Worm (Caenorhabditis elegans): ENCODE results near the gene dct-16.

DNA sequence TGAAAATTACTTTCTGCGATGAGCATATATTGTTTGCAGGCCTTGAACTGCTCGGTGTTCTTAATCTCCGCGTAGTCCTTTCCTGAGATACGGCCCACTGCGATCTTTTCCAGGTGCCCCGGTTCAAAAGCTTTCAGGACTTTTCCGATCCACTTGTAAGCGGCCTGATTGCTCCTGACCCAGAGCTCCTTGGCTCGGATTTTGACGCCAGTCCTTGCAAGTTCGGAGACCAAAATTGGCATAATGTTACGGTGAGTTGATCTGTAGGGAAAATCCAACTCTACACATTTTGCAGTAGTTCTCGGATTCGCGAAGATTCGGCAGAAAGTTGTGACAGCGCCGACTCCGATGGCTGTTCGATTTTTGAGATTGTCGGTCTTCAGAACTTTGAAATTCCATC, 18.1 kb upstream of the dct-16 start:
- TF ChIP-seq him-1 (tag; optimal IDR thresholded peaks at IDR 0.05) (no peak), dao-5 (tag; optimal IDR thresholded peaks at IDR 0.05) (no peak)

All from whole organism, L4/young adult.